Worm (Caenorhabditis elegans): ENCODE measurements around the gene nhr-78.

DNA sequence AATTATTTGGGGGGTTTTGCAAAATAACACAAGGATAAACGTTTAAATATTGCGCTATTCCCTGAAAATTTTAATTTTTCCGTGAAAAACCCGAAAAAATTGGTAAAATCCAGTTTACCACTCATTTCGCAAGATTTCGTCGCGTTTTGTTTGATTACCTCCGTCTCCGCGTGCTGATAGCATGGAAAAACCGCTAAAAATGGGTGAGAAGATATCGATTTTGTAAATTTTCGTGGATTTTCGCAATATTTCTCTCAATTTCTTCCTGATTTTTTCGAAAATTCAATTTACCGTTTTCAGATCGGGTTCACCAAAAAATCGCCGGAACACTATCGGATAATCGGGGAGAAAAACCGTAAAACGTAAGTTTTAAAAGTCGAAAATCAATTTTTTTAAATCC lies 29.9 kb downstream of the nhr-78 start, which contains the start of gene ama-1:
- TF ChIP-seq lin-39 (tag; optimal IDR thresholded peaks at IDR 0.05) = no peak
- no peak for TF ChIP-seq F26F4.8 (GFP tag; conservative IDR thresholded peaks at IDR 0.05)
- no peak for TF ChIP-seq lin-15B (tag; optimal IDR thresholded peaks at IDR 0.05)
- no peak for TF ChIP-seq aha-1 (tag)
- TF ChIP-seq duxl-1 (tag; optimal IDR thresholded peaks at IDR 0.05; ENCODE audit: poor library complexity) = no peak
- no peak for TF ChIP-seq madf-9 (GFP tag; conservative IDR thresholded peaks at IDR 0.05)
- TF ChIP-seq snpc-4 (tag; optimal IDR thresholded peaks at IDR 0.05) = no peak
- no peak for TF ChIP-seq lin-13 (GFP tag; optimal IDR thresholded peaks at IDR 0.05)
- no peak for TF ChIP-seq spr-1 (tag; optimal IDR thresholded peaks at IDR 0.05)
- no peak for TF ChIP-seq lsy-2 (tag; optimal IDR thresholded peaks at IDR 0.05)
- no peak for TF ChIP-seq mep-1 (tag; optimal IDR thresholded peaks at IDR 0.05)
- TF ChIP-seq ceh-32 (tag; optimal IDR thresholded peaks at IDR 0.05; ENCODE audit: poor library complexity) = no peak
- no peak for TF ChIP-seq nhr-77 (tag; optimal IDR thresholded peaks at IDR 0.05)
